Worm (Caenorhabditis elegans) whole organism, mixed stage, embryonic: ENCODE data around the gene str-175.

Experiments used
- M03D4.4 ChIP-seq: sonication (generic microtip); optimal IDR thresholded peaks from 2 replicates; lab custom pipeline; 2017; ENCODE audit warnings: mild to moderate bottlenecking, missing genetic modification characterization, missing compliant biosample characterization
- bed-3 ChIP-seq: fragments of 200-800 bp; sonication (Bioruptor generic); optimal IDR thresholded peaks from 3 replicates; lab custom pipeline; 2018; ENCODE audit warnings: mild to moderate bottlenecking, missing genetic modification characterization, moderate library complexity, missing compliant biosample characterization
- blmp-1 ChIP-seq: fragments of 150-350 bp; optimal IDR thresholded peaks from 2 replicates; lab custom pipeline; 2014; ENCODE audit warnings: missing biosample characterization, missing genetic modification characterization
- ceh-39 ChIP-seq: fragments of 150-350 bp; optimal IDR thresholded peaks from 2 replicates; lab custom pipeline; 2014; ENCODE audit warnings: missing biosample characterization, missing genetic modification characterization
- ceh-43 ChIP-seq: fragments of 200-800 bp; sonication (Bioruptor generic); optimal IDR thresholded peaks from 2 replicates; lab custom pipeline; 2018; ENCODE audit warnings: mild to moderate bottlenecking, missing genetic modification characterization, moderate library complexity, missing compliant biosample characterization
- ceh-83 ChIP-seq: fragments of 200-800 bp; sonication (Bioruptor generic); optimal IDR thresholded peaks from 2 replicates; lab custom pipeline; 2018; ENCODE audit warnings: mild to moderate bottlenecking, missing genetic modification characterization, missing compliant biosample characterization
- ces-1 ChIP-seq: fragments of 150-350 bp; optimal IDR thresholded peaks from 2 replicates; lab custom pipeline; 2014; ENCODE audit warnings: missing biosample characterization, missing genetic modification reagents, missing genetic modification characterization
- cnd-1 ChIP-seq: fragments of 200-800 bp; sonication (Bioruptor generic); optimal IDR thresholded peaks from 2 replicates; lab custom pipeline; 2018; ENCODE audit warnings: mild to moderate bottlenecking, missing genetic modification characterization, missing compliant biosample characterization
- drap-1 ChIP-seq: fragments of 200-800 bp; sonication (Bioruptor generic); optimal IDR thresholded peaks from 3 replicates; lab custom pipeline; 2018; ENCODE audit warnings: mild to moderate bottlenecking, missing genetic modification characterization, missing compliant biosample characterization
- flh-1 ChIP-seq: fragments of 200-800 bp; sonication (Bioruptor generic); optimal IDR thresholded peaks from 2 replicates; lab custom pipeline; 2018; ENCODE audit warnings: mild to moderate bottlenecking, missing genetic modification characterization, moderate library complexity, missing compliant biosample characterization
- ham-2 ChIP-seq: fragments of 200-800 bp; sonication (Bioruptor generic); optimal IDR thresholded peaks from 2 replicates; lab custom pipeline; 2018; ENCODE audit warnings: mild to moderate bottlenecking, missing genetic modification characterization, missing compliant biosample characterization
- hlh-1 ChIP-seq: fragments of 150-350 bp; optimal IDR thresholded peaks from 2 replicates; lab custom pipeline; 2014; ENCODE audit warnings: missing biosample characterization, missing genetic modification reagents, missing genetic modification characterization
- lin-32 ChIP-seq: fragments of 200-800 bp; sonication (Bioruptor generic); optimal IDR thresholded peaks from 2 replicates; lab custom pipeline; 2018; ENCODE audit warnings: mild to moderate bottlenecking, missing genetic modification characterization, missing compliant biosample characterization
- lsy-2 ChIP-seq: fragments of 150-350 bp; optimal IDR thresholded peaks from 2 replicates; lab custom pipeline; 2014; ENCODE audit warnings: missing biosample characterization, missing genetic modification characterization
- mab-5 ChIP-seq: fragments of 150-350 bp; optimal IDR thresholded peaks from 2 replicates; lab custom pipeline; 2014; ENCODE audit warnings: missing biosample characterization, missing genetic modification characterization
- mls-2 ChIP-seq: sonication (generic microtip); optimal IDR thresholded peaks from 2 replicates; lab custom pipeline; 2016; ENCODE audit warnings: mild to moderate bottlenecking, missing genetic modification characterization, moderate library complexity, missing compliant biosample characterization
- nhr-12 ChIP-seq: fragments of 150-350 bp; optimal IDR thresholded peaks from 2 replicates; lab custom pipeline; 2014; ENCODE audit warnings: missing biosample characterization, missing genetic modification characterization
- nhr-2 ChIP-seq: fragments of 150-350 bp; optimal IDR thresholded peaks from 2 replicates; lab custom pipeline; 2014; ENCODE audit warnings: missing biosample characterization, missing genetic modification characterization
- nhr-237 ChIP-seq: fragments of 150-350 bp; optimal IDR thresholded peaks from 2 replicates; lab custom pipeline; 2014; ENCODE audit warnings: missing biosample characterization, missing genetic modification characterization
- nhr-28 ChIP-seq: fragments of 150-350 bp; optimal IDR thresholded peaks from 2 replicates; lab custom pipeline; 2014; ENCODE audit warnings: missing biosample characterization, missing genetic modification characterization
- nhr-76 ChIP-seq: sonication (generic microtip); optimal IDR thresholded peaks from 2 replicates; lab custom pipeline; 2017; ENCODE audit warnings: missing biosample characterization, missing genetic modification characterization
- pha-4 ChIP-seq: fragments of 150-350 bp; optimal IDR thresholded peaks from 2 replicates; lab custom pipeline; 2018; ENCODE audit warnings: missing biosample characterization, missing genetic modification reagents, missing genetic modification characterization
- sem-2 ChIP-seq: fragments of 200-800 bp; sonication (Bioruptor generic); optimal IDR thresholded peaks from 2 replicates; lab custom pipeline; 2018; ENCODE audit warnings: mild to moderate bottlenecking, missing genetic modification characterization, missing compliant biosample characterization
- sptf-1 ChIP-seq: sonication (generic microtip); optimal IDR thresholded peaks from 2 replicates; lab custom pipeline; 2017; ENCODE audit warnings: mild to moderate bottlenecking, missing genetic modification characterization, moderate library complexity, missing compliant biosample characterization
- tbx-8 ChIP-seq: fragments of 200-800 bp; sonication (Bioruptor generic); optimal IDR thresholded peaks from 2 replicates; lab custom pipeline; 2018; ENCODE audit warnings: mild to moderate bottlenecking, missing genetic modification characterization, moderate library complexity, missing compliant biosample characterization
- unc-120 ChIP-seq: sonication (generic microtip); optimal IDR thresholded peaks from 2 replicates; lab custom pipeline; 2017; ENCODE audit warnings: missing genetic modification characterization, missing compliant biosample characterization; ENCODE audit not compliant: poor library complexity, severe bottlenecking
- unc-39 ChIP-seq: fragments of 150-350 bp; optimal IDR thresholded peaks from 2 replicates; lab custom pipeline; 2014; ENCODE audit warnings: missing biosample characterization, missing genetic modification characterization
- unc-62 ChIP-seq: fragments of 150-350 bp; optimal IDR thresholded peaks from 2 replicates; lab custom pipeline; 2014; ENCODE audit warnings: missing biosample characterization, missing genetic modification reagents, missing genetic modification characterization
- zip-8 ChIP-seq: fragments of 150-350 bp; optimal IDR thresholded peaks from 2 replicates; lab custom pipeline; 2014; ENCODE audit warnings: missing biosample characterization, missing genetic modification characterization
- ztf-11 ChIP-seq: fragments of 150-350 bp; optimal IDR thresholded peaks from 2 replicates; lab custom pipeline; 2014; ENCODE audit warnings: missing biosample characterization, missing genetic modification characterization

str-175 gene

ce11 chrIV:4858573-4858972 is 11.9 kb downstream of the str-175 start, which contains the start of gene Y17G9A.3:
Gene Y17G9A.3, minus strand, starts transcription at chrIV:4858673.
- no peak for TF ChIP-seq zip-8 (tag; lab: Kevin White, UChicago)
- TF ChIP-seq mls-2 (tag; lab: Kevin White, UChicago) = no peak
- TF ChIP-seq blmp-1 (tag; lab: Kevin White, UChicago) = no peak
- no peak for TF ChIP-seq tbx-8 (GFP tag; lab: Kevin White, UChicago)
- TF ChIP-seq ces-1 (GFP tag; lab: Kevin White, UChicago) = no peak
- no peak for TF ChIP-seq nhr-237 (tag; lab: Kevin White, UChicago)
- TF ChIP-seq M03D4.4 (tag; lab: Kevin White, UChicago) = no peak
- no peak for TF ChIP-seq unc-120
- TF ChIP-seq bed-3 = no peak
- no peak for TF ChIP-seq nhr-12

ce11 chrIV:4856195-4856594 is 14.3 kb downstream of the str-175 start, which contains the start of gene Y17G9A.2:
Gene Y17G9A.2, minus strand, starts transcription at chrIV:4856295.
- TF ChIP-seq zip-8 (tag; lab: Kevin White, UChicago) (no peak), hlh-1 (no peak)

- TF ChIP-seq blmp-1 (tag; lab: Kevin White, UChicago) = no peak
- TF ChIP-seq ztf-11 (tag; lab: Kevin White, UChicago) = no peak
- TF ChIP-seq mls-2 (tag; lab: Kevin White, UChicago) = no peak
- no peak for TF ChIP-seq hlh-1
- TF ChIP-seq nhr-2 (tag; lab: Kevin White, UChicago) = no peak
- TF ChIP-seq drap-1 (GFP tag; lab: Kevin White, UChicago) = no peak
- TF ChIP-seq zip-8 (tag; lab: Kevin White, UChicago) = no peak
- no peak for TF ChIP-seq sem-2 (GFP tag; lab: Kevin White, UChicago)
- TF ChIP-seq pha-4 = no peak
- TF ChIP-seq bed-3 = no peak
Observed at ce11 chrIV:4846793-4847192, 23.7 kb downstream of the str-175 start, which contains the start of gene tat-2. Gene tat-2, minus strand, starts transcription at chrIV:4846893.

ce11 chrIV:4842030-4842429 is 28.4 kb downstream of the str-175 start:
- TF ChIP-seq ceh-39 (tag; lab: Kevin White, UChicago) = no peak
- TF ChIP-seq drap-1 (GFP tag; lab: Kevin White, UChicago) = no peak
- TF ChIP-seq, all 35 proteins: peak for 0

- no peak for TF ChIP-seq nhr-28
- no peak for TF ChIP-seq unc-39 (tag; lab: Kevin White, UChicago)
- TF ChIP-seq unc-62 (GFP tag; lab: Kevin White, UChicago) = no peak
Observed at ce11 chrIV:4829641-4830040, 40.8 kb downstream of the str-175 start.

- TF ChIP-seq nhr-2 (tag; lab: Kevin White, UChicago) (no peak), ceh-83 (GFP tag; lab: Kevin White, UChicago) (no peak), tbx-8 (GFP tag; lab: Kevin White, UChicago) (no peak), cnd-1 (tag; lab: Kevin White, UChicago) (no peak), bed-3 (no peak), nhr-76 (tag; lab: Kevin White, UChicago) (no peak), pha-4 (no peak), sem-2 (GFP tag; lab: Kevin White, UChicago) (no peak), lsy-2 (tag; lab: Kevin White, UChicago) (no peak), M03D4.4 (tag; lab: Kevin White, UChicago) (no peak), mls-2 (tag; lab: Kevin White, UChicago) (no peak), unc-120 (no peak), ztf-11 (tag; lab: Kevin White, UChicago) (no peak)
Observed at ce11 chrIV:4827219-4827618, 43.2 kb downstream of the str-175 start, which contains the start of gene mpz-4. Gene mpz-4, minus strand, starts transcription at chrIV:4827319.

- TF ChIP-seq ztf-11 (tag; lab: Kevin White, UChicago) (no peak), nhr-237 (tag; lab: Kevin White, UChicago) (no peak), ham-2 (GFP tag; lab: Kevin White, UChicago) (no peak), lin-32 (no peak), ceh-39 (tag; lab: Kevin White, UChicago) (no peak), nhr-12 (no peak), flh-1 (GFP tag; lab: Kevin White, UChicago) (no peak), bed-3 (no peak), pha-4 (no peak), sptf-1 (tag; lab: Kevin White, UChicago) (no peak), unc-120 (no peak), ceh-43 (GFP tag; lab: Kevin White, UChicago) (no peak), lsy-2 (tag; lab: Kevin White, UChicago) (no peak), mab-5 (tag; lab: Kevin White, UChicago) (no peak), ceh-83 (GFP tag; lab: Kevin White, UChicago) (no peak), mls-2 (tag; lab: Kevin White, UChicago) (no peak), tbx-8 (GFP tag; lab: Kevin White, UChicago) (no peak), nhr-28 (no peak), nhr-2 (tag; lab: Kevin White, UChicago) (no peak), unc-62 (GFP tag; lab: Kevin White, UChicago) (no peak)
- TF ChIP-seq, all 35 proteins: peak for 0
Observed at ce11 chrIV:4821843-4822242, 48.6 kb downstream of the str-175 start.
